Fruit fly (Drosophila melanogaster): Measurements from ENCODE around the gene fu.

- TF ChIP-seq oc (tag; optimal IDR thresholded peaks at IDR 0.05) (no peak), CG3065 (GFP tag; optimal IDR thresholded peaks at IDR 0.05) (no peak), pros (GFP tag; optimal IDR thresholded peaks at IDR 0.05) (no peak), CG43689 (GFP tag; IDR thresholded peaks at IDR 0.05) (no peak), CG6854 (GFP tag; optimal IDR thresholded peaks at IDR 0.05) (no peak), CG1529 (GFP tag; optimal IDR thresholded peaks at IDR 0.05) (no peak), corto (GFP tag; optimal IDR thresholded peaks at IDR 0.05) (no peak), ERR (GFP tag; optimal IDR thresholded peaks at IDR 0.05) (no peak), zfh1 (GFP tag; IDR thresholded peaks at IDR 0.05) (no peak), CG30020 (tag; optimal IDR thresholded peaks at IDR 0.05) (no peak), CG13624 (GFP tag; optimal IDR thresholded peaks at IDR 0.05) (no peak), Optix (GFP tag; IDR thresholded peaks at IDR 0.05) (no peak), dysf (GFP tag; IDR thresholded peaks at IDR 0.05) (no peak), CG15601 (tag; optimal IDR thresholded peaks at IDR 0.05) (no peak)
Observed at dm6 chrX:18647961-18648360, 9.6 kb upstream of the fu start, which contains the start of gene Nup35.
